Fruit fly (Drosophila melanogaster): Measurements from ENCODE around the gene CG11384.

CG11384 gene

dm6 chrX:1199246-1199645, 23.4 kb upstream of the CG11384 start, which contains the start of gene CG14625:
Gene CG14625 (plus strand): TSS chrX:1199546.
- no peak for TF ChIP-seq dmrt93B (GFP tag; optimal IDR thresholded peaks at IDR 0.05)
- TF ChIP-seq pan (optimal IDR thresholded peaks at IDR 0.05) = no peak
- TF ChIP-seq Hnf4 (GFP tag; optimal IDR thresholded peaks at IDR 0.05) = no peak
- TF ChIP-seq GATAd (GFP tag; optimal IDR thresholded peaks at IDR 0.05) = no peak
- TF ChIP-seq Dfd (GFP tag; optimal IDR thresholded peaks at IDR 0.05) = no peak
- TF ChIP-seq N (GFP tag; optimal IDR thresholded peaks at IDR 0.05) = no peak
- no peak for TF ChIP-seq psq (GFP tag; optimal IDR thresholded peaks at IDR 0.05)
- TF ChIP-seq dl (GFP tag; optimal IDR thresholded peaks at IDR 0.05; ENCODE audit: insufficient read depth in 1 of 2, partially characterized antibody in 2 of 2) = no peak
- TF ChIP-seq Rel (GFP tag; optimal IDR thresholded peaks at IDR 0.05) = no peak
- TF ChIP-seq Rel (tag; optimal IDR thresholded peaks at IDR 0.05) = no peak
- no peak for TF ChIP-seq Sp1 (GFP tag; optimal IDR thresholded peaks at IDR 0.05)
- TF ChIP-seq dsf (GFP tag; optimal IDR thresholded peaks at IDR 0.05; ENCODE audit: borderline replicate concordance) = no peak
- no peak for TF ChIP-seq lola (GFP tag; optimal IDR thresholded peaks at IDR 0.05)
- no peak for TF ChIP-seq CG32264 (GFP tag; optimal IDR thresholded peaks at IDR 0.05)
- no peak for TF ChIP-seq usp (GFP tag; optimal IDR thresholded peaks at IDR 0.05)
- no peak for TF ChIP-seq CrebA (GFP tag; optimal IDR thresholded peaks at IDR 0.05; ENCODE audit: borderline replicate concordance)

- no peak for TF ChIP-seq h (GFP tag; optimal IDR thresholded peaks at IDR 0.05)
- no peak for TF ChIP-seq CrebA (GFP tag; optimal IDR thresholded peaks at IDR 0.05; ENCODE audit: borderline replicate concordance)
- TF ChIP-seq foxo (GFP tag; optimal IDR thresholded peaks at IDR 0.05) = no peak
- no peak for TF ChIP-seq HLH106 (tag; optimal IDR thresholded peaks at IDR 0.05)
- no peak for TF ChIP-seq lola (GFP tag; optimal IDR thresholded peaks at IDR 0.05)
- no peak for TF ChIP-seq OdsH (GFP tag; optimal IDR thresholded peaks at IDR 0.05)
Measured at dm6 chrX:1197862-1198261, 22.0 kb upstream of the CG11384 start.

- TF ChIP-seq lola (GFP tag; optimal IDR thresholded peaks at IDR 0.05) = no peak
- no peak for TF ChIP-seq dmrt93B (GFP tag; optimal IDR thresholded peaks at IDR 0.05)
- TF ChIP-seq dl (GFP tag; optimal IDR thresholded peaks at IDR 0.05; ENCODE audit: insufficient read depth in 1 of 2, partially characterized antibody in 2 of 2) = no peak
- no peak for TF ChIP-seq Dfd (GFP tag; optimal IDR thresholded peaks at IDR 0.05)
- no peak for TF ChIP-seq sage (GFP tag; optimal IDR thresholded peaks at IDR 0.05)
- TF ChIP-seq Rel (GFP tag; optimal IDR thresholded peaks at IDR 0.05) = no peak
- no peak for TF ChIP-seq Rel (tag; optimal IDR thresholded peaks at IDR 0.05)
- no peak for TF ChIP-seq HLH106 (tag; optimal IDR thresholded peaks at IDR 0.05)
- no peak for TF ChIP-seq GATAd (GFP tag; optimal IDR thresholded peaks at IDR 0.05)
- TF ChIP-seq CG9705 (GFP tag; optimal IDR thresholded peaks at IDR 0.05) = no peak
- no peak for TF ChIP-seq rgr (GFP tag; optimal IDR thresholded peaks at IDR 0.05)
- no peak for TF ChIP-seq Abd-B (GFP tag; optimal IDR thresholded peaks at IDR 0.05)
- no peak for TF ChIP-seq Hr83 (GFP tag; optimal IDR thresholded peaks at IDR 0.05; ENCODE audit: poor library complexity, severe bottlenecking)
Measured at dm6 chrX:1191008-1191407, 15.2 kb upstream of the CG11384 start, which contains the start of gene CG11380. Gene CG11380 (plus strand): TSS chrX:1191308.

DNA sequence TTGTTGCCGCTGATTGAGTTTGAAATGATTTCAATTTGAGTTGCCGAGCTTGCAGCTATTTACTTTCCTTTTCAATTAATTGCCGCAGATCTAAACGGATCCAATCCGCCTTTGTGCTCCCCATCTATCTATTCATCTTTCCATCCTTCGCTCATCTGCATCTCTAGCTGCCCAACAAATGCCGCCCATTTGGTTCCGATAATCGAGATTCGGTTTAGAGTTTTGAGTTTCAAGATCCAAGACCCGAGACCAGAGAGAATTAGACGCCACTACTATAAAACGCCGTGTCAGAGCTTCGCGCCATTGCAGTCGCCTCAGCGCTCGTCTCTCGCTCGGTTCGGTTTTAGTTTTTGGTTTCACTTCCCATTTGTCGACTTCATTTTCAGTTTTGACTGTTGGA, 8.6 kb upstream of the CG11384 start, which contains the start of gene CG14626:
Gene CG14626, plus strand, starts transcription at position 301 of the 400 bp plus-strand sequence.
- TF ChIP-seq dmrt93B (GFP tag; optimal IDR thresholded peaks at IDR 0.05) = no peak
- no peak for TF ChIP-seq Hnf4 (GFP tag; optimal IDR thresholded peaks at IDR 0.05)
- no peak for TF ChIP-seq ey (GFP tag; optimal IDR thresholded peaks at IDR 0.05)
- no peak for TF ChIP-seq foxo (GFP tag; optimal IDR thresholded peaks at IDR 0.05)
- TF ChIP-seq tai (GFP tag; optimal IDR thresholded peaks at IDR 0.05) = no peak
- TF ChIP-seq Dif (GFP tag; optimal IDR thresholded peaks at IDR 0.05; ENCODE audit: partially characterized antibody) = no peak
- no peak for TF ChIP-seq CG9705 (GFP tag; optimal IDR thresholded peaks at IDR 0.05)
- no peak for TF ChIP-seq br (GFP tag; optimal IDR thresholded peaks at IDR 0.05)
- no peak for TF ChIP-seq Myc (optimal IDR thresholded peaks at IDR 0.05)
- no peak for TF ChIP-seq Abd-B (GFP tag; optimal IDR thresholded peaks at IDR 0.05)
- no peak for TF ChIP-seq HLH106 (tag; optimal IDR thresholded peaks at IDR 0.05)
- TF ChIP-seq h (GFP tag; optimal IDR thresholded peaks at IDR 0.05) = no peak
- no peak for TF ChIP-seq Dfd (GFP tag; optimal IDR thresholded peaks at IDR 0.05)
- no peak for TF ChIP-seq pan (optimal IDR thresholded peaks at IDR 0.05)
- no peak for TF ChIP-seq Hr83 (GFP tag; optimal IDR thresholded peaks at IDR 0.05; ENCODE audit: poor library complexity, severe bottlenecking)
- no peak for TF ChIP-seq usp (GFP tag; optimal IDR thresholded peaks at IDR 0.05)
- TF ChIP-seq sv (GFP tag; optimal IDR thresholded peaks at IDR 0.05) = no peak

DNA sequence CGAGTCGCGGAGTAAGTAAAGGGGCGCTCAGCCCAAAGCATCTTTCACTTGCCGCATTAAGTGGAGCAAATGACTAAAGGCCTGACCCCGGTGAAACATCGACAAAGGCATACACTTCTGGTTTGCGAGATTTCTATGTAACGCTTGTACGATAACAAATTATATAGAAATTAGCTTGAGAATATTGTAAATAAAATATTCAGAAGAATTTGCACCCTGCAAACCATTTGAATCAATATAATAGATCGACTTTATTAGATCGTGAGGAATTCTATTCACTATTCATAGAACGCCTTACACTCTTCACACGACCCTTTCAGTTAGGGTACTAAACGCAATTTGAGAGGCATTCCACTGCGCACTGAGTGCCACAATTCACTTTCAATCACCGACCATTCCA, 7.9 kb upstream of the CG11384 start:
- TF ChIP-seq foxo (GFP tag; optimal IDR thresholded peaks at IDR 0.05) (no peak), dsf (GFP tag; optimal IDR thresholded peaks at IDR 0.05; ENCODE audit: borderline replicate concordance) (no peak), usp (GFP tag; optimal IDR thresholded peaks at IDR 0.05) (no peak), ey (GFP tag; optimal IDR thresholded peaks at IDR 0.05) (no peak), Hnf4 (GFP tag; optimal IDR thresholded peaks at IDR 0.05) (no peak), CG32264 (GFP tag; optimal IDR thresholded peaks at IDR 0.05) (no peak), HLH106 (tag; optimal IDR thresholded peaks at IDR 0.05) (no peak), Abd-B (GFP tag; optimal IDR thresholded peaks at IDR 0.05) (no peak), pan (optimal IDR thresholded peaks at IDR 0.05) (no peak), CrebA (GFP tag; optimal IDR thresholded peaks at IDR 0.05; ENCODE audit: borderline replicate concordance) (no peak), Vsx2 (GFP tag; optimal IDR thresholded peaks at IDR 0.05; ENCODE audit: partially characterized antibody) (no peak), Dfd (GFP tag; optimal IDR thresholded peaks at IDR 0.05) (no peak), psq (GFP tag; optimal IDR thresholded peaks at IDR 0.05) (no peak), N (GFP tag; optimal IDR thresholded peaks at IDR 0.05) (no peak), Dif (GFP tag; optimal IDR thresholded peaks at IDR 0.05; ENCODE audit: partially characterized antibody) (no peak), tai (GFP tag; optimal IDR thresholded peaks at IDR 0.05) (no peak)

Measured in whole organism, wandering third instar larva.